Worm (Caenorhabditis elegans) whole organism, L4 larva: ENCODE results near the gene ncap-1.
A peak's percentile ranks its signal among the peaks of the same experiment; 100 is the strongest.

Experiments
- F49E8.2 ChIP-seq: sonication (generic microtip); optimal IDR thresholded peaks from 2 replicates; lab custom pipeline; 2016; ENCODE audit warnings: missing compliant biosample characterization, mild to moderate bottlenecking, missing genetic modification characterization, borderline replicate concordance
- T26A8.4 ChIP-seq: fragments of 200-800 bp; sonication (Bioruptor generic); IDR thresholded peaks from 2 replicates; pipeline ENCODE4 v1.3.6; 2022; ENCODE audit warnings: missing genetic modification characterization, missing compliant biosample characterization
- Y5F2A.4 ChIP-seq: fragments of 200-800 bp; sonication (Bioruptor generic); optimal IDR thresholded peaks from 2 replicates; lab custom pipeline; 2018; ENCODE audit warnings: mild to moderate bottlenecking, missing genetic modification characterization, missing compliant biosample characterization
- Y75B8A.6 ChIP-seq: fragments of 200-800 bp; sonication (Bioruptor generic); IDR thresholded peaks from 2 replicates; pipeline ENCODE4 v1.3.6; 2022; ENCODE audit warnings: missing genetic modification reagents, missing genetic modification characterization, missing compliant biosample characterization
- aha-1 ChIP-seq: fragments of 150-350 bp; peaks from one replicate; lab custom pipeline; 2014; ENCODE audit warnings: missing biosample characterization, missing genetic modification characterization
- ama-1 ChIP-seq: fragments of 150-350 bp; optimal IDR thresholded peaks from 2 replicates; lab custom pipeline; 2014; ENCODE audit warnings: inconsistent platforms, mixed read lengths
- arid-1 ChIP-seq: fragments of 200-800 bp; sonication (Bioruptor generic); conservative IDR thresholded peaks from 2 replicates; pipeline ENCODE4 v1.3.6; 2022; ENCODE audit warnings: missing genetic modification reagents, missing genetic modification characterization, missing compliant biosample characterization
- ceh-20 ChIP-seq: fragments of 200-800 bp; sonication (Bioruptor generic); IDR thresholded peaks from 2 replicates; pipeline ENCODE4 v1.3.6; 2022; ENCODE audit warnings: missing genetic modification reagents, missing genetic modification characterization, missing compliant biosample characterization
- ceh-62 ChIP-seq: sonication (generic microtip); optimal IDR thresholded peaks from 2 replicates; lab custom pipeline; 2017; ENCODE audit warnings: missing biosample characterization, missing genetic modification characterization
- daf-16 ChIP-seq, 3 experiments: sonication (generic microtip); optimal IDR thresholded peaks; 2 replicates each; lab custom pipeline; 2016 to 2017; ENCODE audit warnings: missing genetic modification characterization in 3 of 3, missing genetic modification reagents in 3 of 3, mild to moderate bottlenecking in 2 of 3, missing compliant biosample characterization in 2 of 3, missing biosample characterization in 1 of 3, moderate library complexity in 1 of 3
- dmd-6 ChIP-seq: fragments of 200-800 bp; sonication (Bioruptor generic); IDR thresholded peaks from 2 replicates; pipeline ENCODE4 v1.3.6; 2022; ENCODE audit warnings: missing genetic modification reagents, missing genetic modification characterization, missing compliant biosample characterization
- dpl-1 ChIP-seq: fragments of 150-350 bp; optimal IDR thresholded peaks from 2 replicates; lab custom pipeline; 2014; ENCODE audit warnings: missing biosample characterization, missing genetic modification reagents, missing genetic modification characterization
- duxl-1 ChIP-seq: sonication (generic microtip); optimal IDR thresholded peaks from 2 replicates; lab custom pipeline; 2016; ENCODE audit warnings: mild to moderate bottlenecking, missing genetic modification characterization, moderate library complexity, missing compliant biosample characterization; ENCODE audit not compliant: poor library complexity
- dve-1 ChIP-seq: sonication (generic microtip); optimal IDR thresholded peaks from 2 replicates; lab custom pipeline; 2017; ENCODE audit warnings: antibody characterized with exemption, mild to moderate bottlenecking, missing genetic modification characterization, missing compliant biosample characterization; ENCODE audit not compliant: insufficient read depth
- egl-43 ChIP-seq: fragments of 200-800 bp; sonication (Bioruptor generic); IDR thresholded peaks from 2 replicates; pipeline ENCODE4 v1.3.6; 2022; ENCODE audit warnings: missing genetic modification reagents, missing genetic modification characterization, missing compliant biosample characterization
- fkh-10 ChIP-seq: fragments of 150-350 bp; optimal IDR thresholded peaks from 2 replicates; lab custom pipeline; 2014; ENCODE audit warnings: missing biosample characterization, missing genetic modification reagents, missing genetic modification characterization
- fos-1 ChIP-seq: fragments of 150-350 bp; optimal IDR thresholded peaks from 2 replicates; lab custom pipeline; 2014; ENCODE audit warnings: missing biosample characterization, missing genetic modification characterization
- hif-1 ChIP-seq, 2 experiments: sonication (generic microtip); optimal IDR thresholded peaks; 2 replicates each; lab custom pipeline; 2016 to 2017; ENCODE audit warnings: missing compliant biosample characterization in 2 of 2, missing genetic modification characterization in 2 of 2, missing genetic modification reagents in 2 of 2, missing genotype in 2 of 2, mild to moderate bottlenecking in 1 of 2
- hlh-11 ChIP-seq: fragments of 200-800 bp; sonication (Bioruptor generic); optimal IDR thresholded peaks from 2 replicates; lab custom pipeline; 2018; ENCODE audit warnings: mild to moderate bottlenecking, missing genetic modification characterization, missing compliant biosample characterization
- hmg-1.1 ChIP-seq: fragments of 200-800 bp; sonication (Bioruptor generic); IDR thresholded peaks from 2 replicates; pipeline ENCODE4 v1.3.6; 2022; ENCODE audit warnings: missing genetic modification reagents, missing genetic modification characterization, missing compliant biosample characterization
- lim-7 ChIP-seq: fragments of 200-800 bp; sonication (Bioruptor generic); IDR thresholded peaks from 2 replicates; pipeline ENCODE4 v1.3.6; 2022; ENCODE audit warnings: missing genetic modification characterization, missing compliant biosample characterization
- lin-1 ChIP-seq: fragments of 200-800 bp; sonication (Bioruptor generic); IDR thresholded peaks from 2 replicates; pipeline ENCODE4 v1.3.6; 2022; ENCODE audit warnings: missing genetic modification reagents, missing genetic modification characterization, missing compliant biosample characterization
- lin-13 ChIP-seq: fragments of 150-350 bp; optimal IDR thresholded peaks from 2 replicates; lab custom pipeline; 2014; ENCODE audit warnings: missing biosample characterization, missing genetic modification reagents, missing genetic modification characterization
- lin-29 ChIP-seq: fragments of 200-800 bp; sonication (Bioruptor generic); IDR thresholded peaks from 2 replicates; pipeline ENCODE4 v1.3.6; 2022; ENCODE audit warnings: missing genetic modification reagents, missing genetic modification characterization, missing compliant biosample characterization
- lin-38 ChIP-seq: fragments of 200-800 bp; sonication (Bioruptor generic); IDR thresholded peaks from 2 replicates; pipeline ENCODE4 v1.3.6; 2022; ENCODE audit warnings: missing genetic modification reagents, missing genetic modification characterization, missing compliant biosample characterization
- lsy-2 ChIP-seq, 2 experiments: fragments of 150-350 bp in 1 of 2; sonication (generic microtip) in 1 of 2; optimal IDR thresholded peaks; 2 replicates each; lab custom pipeline; 2014 to 2017; ENCODE audit warnings: missing biosample characterization in 2 of 2, missing genetic modification characterization in 2 of 2
- mdl-1 ChIP-seq, 2 experiments: fragments of 150-350 bp in 1 of 2; sonication (generic microtip) in 1 of 2; optimal IDR thresholded peaks; 2 replicates each; lab custom pipeline; 2014 to 2017; ENCODE audit warnings: missing biosample characterization in 2 of 2, missing genetic modification characterization in 2 of 2
- mdt-29 ChIP-seq: fragments of 200-800 bp; sonication (Bioruptor generic); IDR thresholded peaks from 2 replicates; pipeline ENCODE4 v1.3.6; 2022; ENCODE audit warnings: missing genetic modification reagents, missing genetic modification characterization, missing compliant biosample characterization
- mep-1 ChIP-seq: fragments of 150-350 bp; sonication (generic microtip); optimal IDR thresholded peaks from 3 replicates; lab custom pipeline; 2014; ENCODE audit warnings: missing biosample characterization, missing genetic modification characterization
- mes-2 ChIP-seq: sonication (generic microtip); optimal IDR thresholded peaks from 2 replicates; lab custom pipeline; 2016; ENCODE audit warnings: missing genotype, mild to moderate bottlenecking, missing genetic modification characterization, missing compliant biosample characterization; ENCODE audit not compliant: poor library complexity, severe bottlenecking
- mxl-3 ChIP-seq: fragments of 200-800 bp; sonication (Bioruptor generic); optimal IDR thresholded peaks from 2 replicates; lab custom pipeline; 2018; ENCODE audit warnings: mild to moderate bottlenecking, missing genetic modification characterization, missing compliant biosample characterization
- nhr-111 ChIP-seq: fragments of 200-800 bp; sonication (Bioruptor generic); optimal IDR thresholded peaks from 2 replicates; lab custom pipeline; 2018; ENCODE audit warnings: mild to moderate bottlenecking, missing genetic modification characterization, missing compliant biosample characterization
- nhr-28 ChIP-seq: fragments of 150-350 bp; optimal IDR thresholded peaks from 2 replicates; lab custom pipeline; 2014; ENCODE audit warnings: missing biosample characterization, missing genetic modification characterization
- nhr-48 ChIP-seq: sonication (generic microtip); optimal IDR thresholded peaks from 2 replicates; lab custom pipeline; 2016; ENCODE audit warnings: mild to moderate bottlenecking, missing genetic modification characterization, missing compliant biosample characterization
- pha-4 ChIP-seq, 2 experiments: fragments of 150-350 bp in 1 of 2; fragments of 200-800 bp in 1 of 2; sonication (Bioruptor generic) in 1 of 2; IDR thresholded peaks in 1 of 2; optimal IDR thresholded peaks in 1 of 2; 2 replicates each; pipeline versions ENCODE4 v1.3.6 to Lab custom; 2014 to 2022; ENCODE audit warnings: missing genetic modification characterization in 2 of 2, missing genetic modification reagents in 2 of 2, missing biosample characterization in 1 of 2, missing compliant biosample characterization in 1 of 2
- php-3 ChIP-seq: fragments of 200-800 bp; sonication (Bioruptor generic); IDR thresholded peaks from 2 replicates; pipeline ENCODE4 v1.3.6; 2022; ENCODE audit warnings: missing genetic modification reagents, missing genetic modification characterization, missing compliant biosample characterization
- saeg-2 ChIP-seq: fragments of 200-800 bp; sonication (Bioruptor generic); IDR thresholded peaks from 2 replicates; pipeline ENCODE4 v1.3.6; 2022; ENCODE audit warnings: missing genetic modification reagents, missing genetic modification characterization, missing compliant biosample characterization
- set-16 ChIP-seq: fragments of 200-800 bp; sonication (Bioruptor generic); IDR thresholded peaks from 2 replicates; pipeline ENCODE4 v1.3.6; 2022; ENCODE audit warnings: missing genetic modification reagents, missing genetic modification characterization, missing compliant biosample characterization
- skn-1 ChIP-seq: fragments of 150-350 bp; optimal IDR thresholded peaks from 2 replicates; lab custom pipeline; 2014; ENCODE audit warnings: missing biosample characterization, missing genetic modification characterization
- spr-1 ChIP-seq: sonication (generic microtip); optimal IDR thresholded peaks from 2 replicates; lab custom pipeline; 2016; ENCODE audit warnings: mild to moderate bottlenecking, missing genetic modification characterization, missing compliant biosample characterization
- tag-97 ChIP-seq: fragments of 200-800 bp; sonication (Bioruptor generic); IDR thresholded peaks from 2 replicates; pipeline ENCODE4 v1.3.6; 2022; ENCODE audit warnings: missing genetic modification characterization, missing compliant biosample characterization
- unc-130 ChIP-seq: sonication (generic microtip); optimal IDR thresholded peaks from 2 replicates; lab custom pipeline; 2016; ENCODE audit warnings: missing genetic modification reagents, missing genetic modification characterization, missing compliant biosample characterization
- unc-62 ChIP-seq, 3 experiments: fragments of 150-350 bp in 1 of 3; sonication (generic microtip); optimal IDR thresholded peaks in 2 of 3; peaks in 1 of 3; 1 replicate in 1 of 3; 2 replicates in 2 of 3; lab custom pipeline; 2014 to 2017; ENCODE audit warnings: missing biosample characterization in 3 of 3, missing genetic modification characterization in 3 of 3, missing genetic modification reagents in 3 of 3, missing genotype in 1 of 3
- zfp-3 ChIP-seq: fragments of 200-800 bp; sonication (Bioruptor generic); conservative IDR thresholded peaks from 2 replicates; pipeline ENCODE4 v1.3.6; 2022; ENCODE audit warnings: missing genetic modification reagents, missing genetic modification characterization, missing compliant biosample characterization
- ztf-7 ChIP-seq: fragments of 150-350 bp; optimal IDR thresholded peaks from 2 replicates; lab custom pipeline; 2014; ENCODE audit warnings: missing biosample characterization, missing genetic modification characterization

ncap-1 gene

DNA sequence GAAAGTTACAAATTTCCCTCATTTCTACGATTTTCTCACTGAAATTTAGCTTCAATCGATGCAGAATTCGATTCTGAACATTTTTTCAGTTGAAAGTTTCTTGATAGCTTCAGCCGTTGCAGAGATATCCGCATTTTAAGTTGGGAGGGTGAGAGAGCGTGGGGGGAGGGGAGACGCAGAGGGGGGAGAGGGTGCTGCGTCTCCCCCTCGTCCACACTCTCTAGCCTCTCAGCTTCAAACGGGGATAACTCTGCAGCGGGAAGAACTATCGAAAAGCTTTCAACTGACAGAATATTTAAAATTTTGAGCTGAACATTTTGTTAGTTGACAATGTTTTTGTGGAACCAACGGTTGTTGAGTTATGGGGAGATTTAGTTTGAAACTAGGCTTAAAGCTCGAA lies 2.7 kb upstream of the ncap-1 start:
- TF ChIP-seq set-16: peak; percentile 66
- no peak for TF ChIP-seq zfp-3 (GFP tag; lab: Robert Waterston, UW)

DNA sequence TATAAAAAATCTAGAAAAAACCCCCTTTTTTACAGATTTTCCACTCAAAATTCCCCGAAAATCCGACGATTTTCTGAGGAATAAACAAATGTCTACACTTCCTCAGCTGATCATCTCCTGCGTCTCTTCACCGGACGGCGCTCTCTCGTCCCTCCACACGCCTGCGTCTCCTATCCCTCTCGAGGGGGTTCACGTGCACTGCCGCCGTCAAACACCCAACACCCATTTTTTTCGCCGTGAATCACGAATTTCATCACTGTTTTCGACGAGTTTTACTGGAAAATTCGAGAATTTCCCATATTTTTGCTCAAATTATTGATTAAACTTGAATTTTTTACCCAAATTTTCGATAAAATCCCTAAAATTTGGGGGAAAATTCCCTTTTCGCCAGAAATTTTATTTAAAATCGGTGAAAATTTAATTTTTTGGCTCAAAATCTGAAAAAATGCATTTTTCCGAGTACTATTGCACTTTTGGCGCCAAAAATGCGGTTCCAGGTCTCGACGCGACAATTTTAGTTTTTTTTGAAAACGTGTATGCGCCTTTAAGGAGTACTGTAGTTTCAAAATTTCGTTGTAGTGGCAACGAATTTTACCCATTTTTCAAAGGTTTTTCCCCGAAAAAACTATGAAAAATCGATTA lies 1.8 kb upstream of the ncap-1 start:
- TF ChIP-seq lim-7 (GFP tag; lab: Robert Waterston, UW) (no peak), dpl-1 (GFP tag; lab: Kevin White, UChicago) (peak; percentile 16), fkh-10 (GFP tag; lab: Kevin White, UChicago) (peak; percentile 28), nhr-111 (GFP tag; lab: Kevin White, UChicago) (no peak), spr-1 (peak; percentile 8), saeg-2 (GFP tag; lab: Robert Waterston, UW) (no peak), tag-97 (0 out of 2 replicates have a peak, but pooled peaks have one; percentile 15), mep-1 (tag; lab: Kevin White, UChicago) (peak; percentile 49), php-3 (peak; percentile 53), mes-2 (tag; lab: Kevin White, UChicago) (peak; percentile 69), daf-16 (GFP tag; optimal IDR thresholded peaks at IDR 0.05; lab: Kevin White, UChicago) (peak; percentile 4 to 40), daf-16 (tag; optimal IDR thresholded peaks at IDR 0.05; lab: Kevin White, UChicago) (peak; percentile 58), aha-1 (tag; lab: Kevin White, UChicago) (peak; percentile 26), hif-1 (tag; optimal IDR thresholded peaks at IDR 0.05; lab: Kevin White, UChicago) (peak in 1 of 2 experiments; percentile 7), mxl-3 (GFP tag; lab: Kevin White, UChicago) (peak; percentile 54), ztf-7 (tag; lab: Kevin White, UChicago) (no peak), fos-1 (tag; lab: Kevin White, UChicago) (no peak), unc-130 (GFP tag; lab: Kevin White, UChicago) (peak; percentile 64), nhr-28 (tag; lab: Kevin White, UChicago) (peak; percentile 14), F49E8.2 (tag; lab: Kevin White, UChicago) (peak; percentile 18), mdl-1 (tag; optimal IDR thresholded peaks at IDR 0.05; lab: Kevin White, UChicago) (peak; percentile 76 to 91), Y75B8A.6 (GFP tag; lab: Robert Waterston, UW) (no peak), egl-43 (GFP tag; lab: Robert Waterston, UW) (peak; percentile 56; the same call in 1 of the 2 replicates), hlh-11 (tag; lab: Kevin White, UChicago) (peak; percentile 95), ceh-62 (tag; lab: Kevin White, UChicago) (no peak), dve-1 (tag; lab: Kevin White, UChicago) (peak; percentile 59), dmd-6 (peak; percentile 49), hmg-1.1 (peak; percentile 79), nhr-48 (tag; lab: Kevin White, UChicago) (peak; percentile 60), lsy-2 (tag; optimal IDR thresholded peaks at IDR 0.05; lab: Kevin White, UChicago) (peak in 1 of 2 experiments; percentile 55), skn-1 (tag; lab: Kevin White, UChicago) (no peak), ceh-20 (GFP tag; lab: Robert Waterston, UW) (no peak), duxl-1 (tag; lab: Kevin White, UChicago) (peak; percentile 43), T26A8.4 (GFP tag; lab: Robert Waterston, UW) (0 out of 2 replicates have a peak, but pooled peaks have one; percentile 11), ama-1 (lab: Kevin White, UChicago) (peak; percentile 45), arid-1 (GFP tag; lab: Robert Waterston, UW) (peak; percentile 67; the same call in 1 of the 2 replicates), lin-13 (GFP tag; lab: Kevin White, UChicago) (peak; percentile 30), pha-4 (GFP tag; IDR thresholded peaks at IDR 0.05; lab: Robert Waterston, UW) (peak; percentile 64; the same call in 1 of the 2 replicates), pha-4 (tag; optimal IDR thresholded peaks at IDR 0.05; lab: Kevin White, UChicago) (no peak), lin-1 (GFP tag; lab: Robert Waterston, UW) (peak; percentile 50; the same call in 1 of the 2 replicates), lin-38 (GFP tag; lab: Robert Waterston, UW) (peak; percentile 70), lin-29 (GFP tag; lab: Robert Waterston, UW) (no peak), mdt-29 (GFP tag; lab: Robert Waterston, UW) (peak; percentile 83), unc-62 (GFP tag; optimal IDR thresholded peaks at IDR 0.05 in 1 of 2; lab: Kevin White, UChicago) (peak in 1 of 2 experiments; percentile 87), unc-62 (tag; optimal IDR thresholded peaks at IDR 0.05; lab: Kevin White, UChicago) (no peak), Y5F2A.4 (peak; percentile 37)
